Worm (Caenorhabditis elegans) whole organism, L4 larva: ENCODE results near the gene Y57A10C.1.

Source experiments
- F10B5.3 ChIP-seq: sonication (generic microtip); optimal IDR thresholded peaks from 2 replicates; lab custom pipeline; 2016; ENCODE audit warnings: mild to moderate bottlenecking, missing genetic modification characterization, missing compliant biosample characterization
- F26F4.8 ChIP-seq: fragments of 200-800 bp; sonication (Bioruptor generic); conservative IDR thresholded peaks from 2 replicates; pipeline ENCODE4 v1.3.6; 2022; ENCODE audit warnings: missing genetic modification characterization, missing compliant biosample characterization
- F49E8.2 ChIP-seq: sonication (generic microtip); optimal IDR thresholded peaks from 2 replicates; lab custom pipeline; 2016; ENCODE audit warnings: missing compliant biosample characterization, mild to moderate bottlenecking, missing genetic modification characterization, borderline replicate concordance
- R02D3.7 ChIP-seq: fragments of 150-350 bp; sonication (generic microtip); optimal IDR thresholded peaks from 3 replicates; lab custom pipeline; 2014; ENCODE audit warnings: missing biosample characterization, missing genetic modification characterization
- T20F7.1 ChIP-seq: fragments of 200-800 bp; sonication (Bioruptor generic); optimal IDR thresholded peaks from 2 replicates; lab custom pipeline; 2018; ENCODE audit warnings: mild to moderate bottlenecking, missing genetic modification characterization, missing compliant biosample characterization
- T26A8.4 ChIP-seq: fragments of 200-800 bp; sonication (Bioruptor generic); IDR thresholded peaks from 2 replicates; pipeline ENCODE4 v1.3.6; 2022; ENCODE audit warnings: missing genetic modification characterization, missing compliant biosample characterization
- Y48G9A.11 ChIP-seq: fragments of 200-800 bp; sonication (Bioruptor generic); IDR thresholded peaks from 2 replicates; pipeline ENCODE4 v1.3.6; 2022; ENCODE audit warnings: missing genetic modification reagents, missing genetic modification characterization, missing compliant biosample characterization
- Y75B8A.6 ChIP-seq: fragments of 200-800 bp; sonication (Bioruptor generic); IDR thresholded peaks from 2 replicates; pipeline ENCODE4 v1.3.6; 2022; ENCODE audit warnings: missing genetic modification reagents, missing genetic modification characterization, missing compliant biosample characterization
- ZK546.5 ChIP-seq, 2 experiments: sonication (generic microtip); optimal IDR thresholded peaks; 2 replicates each; lab custom pipeline; 2017; ENCODE audit warnings: missing biosample characterization in 2 of 2, missing genetic modification characterization in 2 of 2
- aha-1 ChIP-seq: fragments of 150-350 bp; peaks from one replicate; lab custom pipeline; 2014; ENCODE audit warnings: missing biosample characterization, missing genetic modification characterization
- ama-1 ChIP-seq: fragments of 150-350 bp; optimal IDR thresholded peaks from 2 replicates; lab custom pipeline; 2014; ENCODE audit warnings: inconsistent platforms, mixed read lengths
- ceh-20 ChIP-seq: fragments of 200-800 bp; sonication (Bioruptor generic); IDR thresholded peaks from 2 replicates; pipeline ENCODE4 v1.3.6; 2022; ENCODE audit warnings: missing genetic modification reagents, missing genetic modification characterization, missing compliant biosample characterization
- ceh-28 ChIP-seq: fragments of 150-350 bp; optimal IDR thresholded peaks from 2 replicates; lab custom pipeline; 2014; ENCODE audit warnings: missing biosample characterization, missing genetic modification reagents, missing genetic modification characterization
- ceh-62 ChIP-seq: sonication (generic microtip); optimal IDR thresholded peaks from 2 replicates; lab custom pipeline; 2017; ENCODE audit warnings: missing biosample characterization, missing genetic modification characterization
- ces-1 ChIP-seq: fragments of 150-350 bp; sonication (generic microtip); optimal IDR thresholded peaks from 4 replicates; lab custom pipeline; 2014; ENCODE audit warnings: missing biosample characterization, missing genetic modification reagents, missing genetic modification characterization
- cey-2 ChIP-seq: sonication (generic microtip); optimal IDR thresholded peaks from 3 replicates; lab custom pipeline; 2017; ENCODE audit warnings: missing genetic modification characterization, mild to moderate bottlenecking, missing compliant biosample characterization, antibody characterized with exemption, borderline replicate concordance; ENCODE audit not compliant: insufficient read depth
- ctbp-1 ChIP-seq: fragments of 200-800 bp; sonication (Bioruptor generic); IDR thresholded peaks from 2 replicates; pipeline ENCODE4 v1.3.6; 2022; ENCODE audit warnings: missing genetic modification reagents, missing genetic modification characterization, missing compliant biosample characterization
- daf-19 ChIP-seq: fragments of 200-800 bp; sonication (Bioruptor generic); conservative IDR thresholded peaks from 2 replicates; pipeline ENCODE4 v1.3.6; 2022; ENCODE audit warnings: missing genetic modification characterization, missing compliant biosample characterization
- dmd-8 ChIP-seq: fragments of 200-800 bp; sonication (Bioruptor generic); IDR thresholded peaks from 2 replicates; pipeline ENCODE4 v1.3.6; 2022; ENCODE audit warnings: missing genetic modification characterization, missing compliant biosample characterization
- dpl-1 ChIP-seq: fragments of 150-350 bp; optimal IDR thresholded peaks from 2 replicates; lab custom pipeline; 2014; ENCODE audit warnings: missing biosample characterization, missing genetic modification reagents, missing genetic modification characterization
- hif-1 ChIP-seq, 2 experiments: sonication (generic microtip); optimal IDR thresholded peaks; 2 replicates each; lab custom pipeline; 2016 to 2017; ENCODE audit warnings: missing compliant biosample characterization in 2 of 2, missing genetic modification characterization in 2 of 2, missing genetic modification reagents in 2 of 2, missing genotype in 2 of 2, mild to moderate bottlenecking in 1 of 2
- hlh-11 ChIP-seq: fragments of 200-800 bp; sonication (Bioruptor generic); optimal IDR thresholded peaks from 2 replicates; lab custom pipeline; 2018; ENCODE audit warnings: mild to moderate bottlenecking, missing genetic modification characterization, missing compliant biosample characterization
- jun-1 ChIP-seq: fragments of 150-350 bp; optimal IDR thresholded peaks from 2 replicates; lab custom pipeline; 2014; ENCODE audit warnings: missing biosample characterization, missing genetic modification reagents, missing genetic modification characterization
- lim-7 ChIP-seq: fragments of 200-800 bp; sonication (Bioruptor generic); IDR thresholded peaks from 2 replicates; pipeline ENCODE4 v1.3.6; 2022; ENCODE audit warnings: missing genetic modification characterization, missing compliant biosample characterization
- lin-38 ChIP-seq: fragments of 200-800 bp; sonication (Bioruptor generic); IDR thresholded peaks from 2 replicates; pipeline ENCODE4 v1.3.6; 2022; ENCODE audit warnings: missing genetic modification reagents, missing genetic modification characterization, missing compliant biosample characterization
- madf-9 ChIP-seq: fragments of 200-800 bp; sonication (Bioruptor generic); conservative IDR thresholded peaks from 2 replicates; pipeline ENCODE4 v1.3.6; 2022; ENCODE audit warnings: missing genetic modification reagents, missing genetic modification characterization, missing compliant biosample characterization
- mdl-1 ChIP-seq, 2 experiments: fragments of 150-350 bp in 1 of 2; sonication (generic microtip) in 1 of 2; optimal IDR thresholded peaks; 2 replicates each; lab custom pipeline; 2014 to 2017; ENCODE audit warnings: missing biosample characterization in 2 of 2, missing genetic modification characterization in 2 of 2
- mdt-29 ChIP-seq: fragments of 200-800 bp; sonication (Bioruptor generic); IDR thresholded peaks from 2 replicates; pipeline ENCODE4 v1.3.6; 2022; ENCODE audit warnings: missing genetic modification reagents, missing genetic modification characterization, missing compliant biosample characterization
- nhr-11 ChIP-seq: fragments of 150-350 bp; optimal IDR thresholded peaks from 2 replicates; lab custom pipeline; 2014; ENCODE audit warnings: missing biosample characterization, missing genetic modification characterization
- nhr-28 ChIP-seq: fragments of 150-350 bp; optimal IDR thresholded peaks from 2 replicates; lab custom pipeline; 2014; ENCODE audit warnings: missing biosample characterization, missing genetic modification characterization
- nhr-41 ChIP-seq: fragments of 200-800 bp; sonication (Bioruptor generic); IDR thresholded peaks from 2 replicates; pipeline ENCODE4 v1.3.6; 2022; ENCODE audit warnings: missing genetic modification reagents, missing genetic modification characterization, missing compliant biosample characterization
- nhr-42 ChIP-seq: fragments of 200-800 bp; sonication (Bioruptor generic); IDR thresholded peaks from 2 replicates; pipeline ENCODE4 v1.3.6; 2022; ENCODE audit warnings: missing genetic modification characterization, missing compliant biosample characterization
- nhr-48 ChIP-seq: sonication (generic microtip); optimal IDR thresholded peaks from 2 replicates; lab custom pipeline; 2016; ENCODE audit warnings: mild to moderate bottlenecking, missing genetic modification characterization, missing compliant biosample characterization
- pha-4 ChIP-seq, 2 experiments: fragments of 150-350 bp in 1 of 2; fragments of 200-800 bp in 1 of 2; sonication (Bioruptor generic) in 1 of 2; IDR thresholded peaks in 1 of 2; optimal IDR thresholded peaks in 1 of 2; 2 replicates each; pipeline versions ENCODE4 v1.3.6 to Lab custom; 2014 to 2022; ENCODE audit warnings: missing genetic modification characterization in 2 of 2, missing genetic modification reagents in 2 of 2, missing biosample characterization in 1 of 2, missing compliant biosample characterization in 1 of 2
- php-3 ChIP-seq: fragments of 200-800 bp; sonication (Bioruptor generic); IDR thresholded peaks from 2 replicates; pipeline ENCODE4 v1.3.6; 2022; ENCODE audit warnings: missing genetic modification reagents, missing genetic modification characterization, missing compliant biosample characterization
- rbr-2 ChIP-seq: sonication (generic microtip); optimal IDR thresholded peaks from 2 replicates; lab custom pipeline; 2016; ENCODE audit warnings: missing genotype, missing genetic modification characterization, missing compliant biosample characterization
- saeg-2 ChIP-seq: fragments of 200-800 bp; sonication (Bioruptor generic); IDR thresholded peaks from 2 replicates; pipeline ENCODE4 v1.3.6; 2022; ENCODE audit warnings: missing genetic modification reagents, missing genetic modification characterization, missing compliant biosample characterization
- sdz-12 ChIP-seq: fragments of 200-800 bp; sonication (Bioruptor generic); optimal IDR thresholded peaks from 2 replicates; lab custom pipeline; 2018; ENCODE audit warnings: mild to moderate bottlenecking, missing genetic modification characterization, missing compliant biosample characterization
- set-16 ChIP-seq: fragments of 200-800 bp; sonication (Bioruptor generic); IDR thresholded peaks from 2 replicates; pipeline ENCODE4 v1.3.6; 2022; ENCODE audit warnings: missing genetic modification reagents, missing genetic modification characterization, missing compliant biosample characterization
- spr-1 ChIP-seq: sonication (generic microtip); optimal IDR thresholded peaks from 2 replicates; lab custom pipeline; 2016; ENCODE audit warnings: mild to moderate bottlenecking, missing genetic modification characterization, missing compliant biosample characterization
- vab-7 ChIP-seq: fragments of 200-800 bp; sonication (Bioruptor generic); IDR thresholded peaks from 2 replicates; pipeline ENCODE4 v1.3.6; 2022; ENCODE audit warnings: missing genetic modification reagents, missing genetic modification characterization, missing compliant biosample characterization
- zag-1 ChIP-seq: fragments of 150-350 bp; optimal IDR thresholded peaks from 2 replicates; lab custom pipeline; 2014; ENCODE audit warnings: missing biosample characterization, missing genetic modification characterization
- ztf-11 ChIP-seq: fragments of 150-350 bp; optimal IDR thresholded peaks from 2 replicates; lab custom pipeline; 2014; ENCODE audit warnings: missing biosample characterization, missing genetic modification characterization

Y57A10C.1 gene

DNA sequence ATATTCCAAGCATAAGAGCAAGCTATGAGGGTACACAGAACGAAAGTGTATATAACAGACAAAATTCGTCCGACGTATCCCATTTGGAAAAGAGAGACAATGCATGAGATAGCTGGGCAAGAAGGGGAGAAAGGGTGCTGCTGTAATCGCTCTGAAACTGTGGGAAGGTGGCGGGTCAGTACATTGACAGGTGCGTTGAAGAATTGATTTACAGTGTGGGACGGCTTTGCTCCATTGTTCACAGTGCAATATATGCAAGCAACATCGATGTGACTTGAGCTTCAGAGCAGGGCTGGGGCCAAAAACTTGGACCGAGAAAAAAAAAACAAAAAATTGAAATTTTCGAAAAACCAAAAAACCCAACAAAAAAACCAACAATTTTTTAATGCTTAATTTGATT lies 2.2 kb downstream of the Y57A10C.1 start, which contains the start of gene F57G9.3:
Gene F57G9.3, minus strand, starts transcription at position 101 of the 400 bp plus-strand sequence.
- TF ChIP-seq ceh-20 (GFP tag; lab: Robert Waterston, UW) = no peak
- TF ChIP-seq Y48G9A.11 (GFP tag; lab: Robert Waterston, UW) = no peak
- no peak for TF ChIP-seq zag-1 (tag; lab: Kevin White, UChicago)
- no peak for TF ChIP-seq nhr-11 (tag; lab: Kevin White, UChicago)
- TF ChIP-seq ctbp-1 (GFP tag; lab: Robert Waterston, UW) = no peak
- no peak for TF ChIP-seq T26A8.4
- no peak for TF ChIP-seq R02D3.7 (tag; lab: Kevin White, UChicago)
- no peak for TF ChIP-seq jun-1 (tag; lab: Kevin White, UChicago)
- TF ChIP-seq nhr-48 (tag; lab: Kevin White, UChicago) = no peak
- no peak for TF ChIP-seq nhr-41 (GFP tag; lab: Robert Waterston, UW)
- TF ChIP-seq aha-1 (tag; lab: Kevin White, UChicago) = no peak
- TF ChIP-seq pha-4 (GFP tag; IDR thresholded peaks at IDR 0.05; lab: Robert Waterston, UW) = no peak
- TF ChIP-seq pha-4 (tag; optimal IDR thresholded peaks at IDR 0.05; lab: Kevin White, UChicago) = no peak
- no peak for TF ChIP-seq set-16 (GFP tag; lab: Robert Waterston, UW)
- no peak for TF ChIP-seq cey-2
- TF ChIP-seq ceh-28 (tag; lab: Kevin White, UChicago) = no peak
- no peak for TF ChIP-seq nhr-42 (GFP tag; lab: Robert Waterston, UW)
- TF ChIP-seq spr-1 (tag; lab: Kevin White, UChicago) = no peak
- no peak for TF ChIP-seq ama-1
- TF ChIP-seq saeg-2 (GFP tag; lab: Robert Waterston, UW) = no peak

DNA sequence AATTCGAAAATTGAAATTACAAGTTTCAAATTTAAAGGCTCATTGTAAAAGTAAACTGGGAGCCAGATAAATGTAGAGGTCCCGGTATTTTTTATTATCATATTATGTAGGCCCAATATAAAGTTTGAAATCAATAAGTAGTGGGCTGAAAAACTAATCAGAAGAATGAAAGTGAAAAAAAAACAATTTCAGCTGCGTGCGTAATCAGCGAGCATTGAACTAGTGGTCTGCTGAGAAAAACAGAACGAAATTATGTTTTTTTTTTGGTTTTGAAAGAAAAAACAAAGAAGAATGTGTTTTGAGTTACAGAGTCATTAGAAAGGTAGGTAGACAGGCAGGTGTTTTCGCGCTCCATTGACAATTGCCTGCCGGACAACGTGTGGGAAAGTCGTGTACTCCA lies 3.6 kb downstream of the Y57A10C.1 start, which contains the start of gene sre-31:
Gene sre-31, minus strand, starts transcription at position 101 of the 400 bp plus-strand sequence.
- no peak for TF ChIP-seq F26F4.8 (GFP tag; lab: Robert Waterston, UW)
- TF ChIP-seq hif-1 (tag; optimal IDR thresholded peaks at IDR 0.05; lab: Kevin White, UChicago) = no peak
- no peak for TF ChIP-seq hlh-11 (tag; lab: Kevin White, UChicago)
- no peak for TF ChIP-seq ces-1
- TF ChIP-seq ceh-28 (tag; lab: Kevin White, UChicago) = no peak
- TF ChIP-seq nhr-42 (GFP tag; lab: Robert Waterston, UW) = no peak
- no peak for TF ChIP-seq sdz-12
- TF ChIP-seq vab-7 (GFP tag; lab: Robert Waterston, UW) = no peak
- TF ChIP-seq php-3 (GFP tag; lab: Robert Waterston, UW) = no peak
- TF ChIP-seq ztf-11 = no peak
- no peak for TF ChIP-seq T20F7.1 (GFP tag; lab: Kevin White, UChicago)

ce11 chrII:12406394-12406793 lies 5.9 kb downstream of the Y57A10C.1 start, which contains the start of gene sre-30:
TSS of gene sre-30 (minus strand) at chrII:12406494.
- TF ChIP-seq saeg-2 (GFP tag; lab: Robert Waterston, UW) (no peak), mdt-29 (GFP tag; lab: Robert Waterston, UW) (no peak), zag-1 (tag; lab: Kevin White, UChicago) (no peak), rbr-2 (tag; lab: Kevin White, UChicago) (no peak), ZK546.5 (tag; optimal IDR thresholded peaks at IDR 0.05; lab: Kevin White, UChicago) (no peak), F10B5.3 (tag; lab: Kevin White, UChicago) (no peak), dmd-8 (GFP tag; lab: Robert Waterston, UW) (no peak), madf-9 (GFP tag; lab: Robert Waterston, UW) (no peak), sdz-12 (no peak), lin-38 (no peak), nhr-28 (tag; lab: Kevin White, UChicago) (no peak), mdl-1 (tag; optimal IDR thresholded peaks at IDR 0.05; lab: Kevin White, UChicago) (no peak), daf-19 (GFP tag; lab: Robert Waterston, UW) (no peak), F49E8.2 (tag; lab: Kevin White, UChicago) (no peak), Y75B8A.6 (GFP tag; lab: Robert Waterston, UW) (no peak), lim-7 (GFP tag; lab: Robert Waterston, UW) (no peak), ceh-62 (tag; lab: Kevin White, UChicago) (no peak), dpl-1 (GFP tag; lab: Kevin White, UChicago) (no peak)
- TF ChIP-seq, all 104 proteins: peak for 0
